Worm (Caenorhabditis elegans) whole organism, L3 larva: ENCODE data around the gene twk-33.

ENCODE experiments used
- R02D3.7 ChIP-seq: fragments of 150-350 bp; optimal IDR thresholded peaks from 2 replicates; lab custom pipeline; 2014; ENCODE audit warnings: missing biosample characterization, missing genetic modification characterization
- ama-1 ChIP-seq: fragments of 150-350 bp; optimal IDR thresholded peaks from 2 replicates; lab custom pipeline; 2018
- ceh-16 ChIP-seq: sonication (generic microtip); optimal IDR thresholded peaks from 2 replicates; lab custom pipeline; 2017; ENCODE audit warnings: missing biosample characterization, missing genetic modification characterization
- ceh-28 ChIP-seq: fragments of 150-350 bp; optimal IDR thresholded peaks from 2 replicates; lab custom pipeline; 2014; ENCODE audit warnings: missing biosample characterization, missing genetic modification reagents, missing genetic modification characterization
- ceh-82 ChIP-seq: fragments of 150-350 bp; optimal IDR thresholded peaks from 2 replicates; lab custom pipeline; 2014; ENCODE audit warnings: missing biosample characterization, missing genetic modification characterization
- ceh-9 ChIP-seq: sonication (generic microtip); optimal IDR thresholded peaks from 2 replicates; lab custom pipeline; 2018; ENCODE audit warnings: missing biosample characterization, missing genetic modification characterization
- daf-12 ChIP-seq: fragments of 150-350 bp; optimal IDR thresholded peaks from 2 replicates; lab custom pipeline; 2014; ENCODE audit warnings: missing biosample characterization, missing genetic modification reagents, missing genetic modification characterization
- egl-27 ChIP-seq: sonication (generic microtip); optimal IDR thresholded peaks from 4 replicates; lab custom pipeline; 2017; ENCODE audit warnings: missing biosample characterization, missing genetic modification reagents, missing genetic modification characterization
- elt-1 ChIP-seq: fragments of 150-350 bp; optimal IDR thresholded peaks from 2 replicates; lab custom pipeline; 2014; ENCODE audit warnings: missing biosample characterization, missing genetic modification characterization
- elt-2 ChIP-seq: sonication (generic microtip); optimal IDR thresholded peaks from 2 replicates; lab custom pipeline; 2016; ENCODE audit warnings: missing genetic modification reagents, mild to moderate bottlenecking, missing genetic modification characterization, missing compliant biosample characterization
- eor-1 ChIP-seq, 2 experiments: fragments of 150-350 bp; optimal IDR thresholded peaks; 2 replicates each; lab custom pipeline; 2014 to 2018; ENCODE audit warnings: missing biosample characterization in 2 of 2, missing genetic modification characterization in 2 of 2
- fkh-2 ChIP-seq: fragments of 150-350 bp; optimal IDR thresholded peaks from 2 replicates; lab custom pipeline; 2014; ENCODE audit warnings: missing biosample characterization, missing genetic modification reagents, missing genetic modification characterization
- fos-1 ChIP-seq: fragments of 150-350 bp; optimal IDR thresholded peaks from 2 replicates; lab custom pipeline; 2014; ENCODE audit warnings: missing biosample characterization, missing genetic modification characterization
- hmg-11 ChIP-seq: sonication (generic microtip); optimal IDR thresholded peaks from 2 replicates; lab custom pipeline; 2016; ENCODE audit warnings: missing genetic modification characterization, missing compliant biosample characterization
- jun-1 ChIP-seq: fragments of 150-350 bp; optimal IDR thresholded peaks from 2 replicates; lab custom pipeline; 2014; ENCODE audit warnings: missing biosample characterization, missing genetic modification reagents, missing genetic modification characterization
- lin-15B ChIP-seq: fragments of 150-350 bp; optimal IDR thresholded peaks from 2 replicates; lab custom pipeline; 2014; ENCODE audit warnings: missing biosample characterization, missing genetic modification characterization
- lin-39 ChIP-seq: fragments of 150-350 bp; optimal IDR thresholded peaks from 2 replicates; lab custom pipeline; 2018; ENCODE audit warnings: missing biosample characterization, missing genetic modification reagents, missing genetic modification characterization
- lsy-12 ChIP-seq: sonication (generic microtip); optimal IDR thresholded peaks from 2 replicates; lab custom pipeline; 2016; ENCODE audit warnings: mild to moderate bottlenecking, missing genetic modification characterization, missing compliant biosample characterization
- mdl-1 ChIP-seq: fragments of 150-350 bp; optimal IDR thresholded peaks from 2 replicates; lab custom pipeline; 2014; ENCODE audit warnings: missing biosample characterization, missing genetic modification characterization
- mml-1 ChIP-seq: fragments of 150-350 bp; sonication (generic microtip); optimal IDR thresholded peaks from 3 replicates; lab custom pipeline; 2014; ENCODE audit warnings: missing biosample characterization, missing genetic modification characterization
- nfya-1 ChIP-seq: sonication (generic microtip); optimal IDR thresholded peaks from 2 replicates; lab custom pipeline; 2017; ENCODE audit warnings: missing genetic modification characterization, mild to moderate bottlenecking, missing compliant biosample characterization, antibody characterized with exemption, moderate library complexity; ENCODE audit not compliant: insufficient read depth
- nhr-11 ChIP-seq: fragments of 150-350 bp; optimal IDR thresholded peaks from 2 replicates; lab custom pipeline; 2014; ENCODE audit warnings: missing biosample characterization, missing genetic modification characterization
- nhr-23 ChIP-seq: fragments of 150-350 bp; optimal IDR thresholded peaks from 2 replicates; lab custom pipeline; 2014; ENCODE audit warnings: missing biosample characterization, missing genetic modification reagents, missing genetic modification characterization
- nhr-237 ChIP-seq: fragments of 150-350 bp; optimal IDR thresholded peaks from 2 replicates; lab custom pipeline; 2014; ENCODE audit warnings: missing biosample characterization, missing genetic modification characterization
- nhr-25 ChIP-seq: sonication (generic microtip); optimal IDR thresholded peaks from 2 replicates; lab custom pipeline; 2017; ENCODE audit warnings: missing biosample characterization, missing genetic modification characterization
- nhr-28 ChIP-seq: fragments of 150-350 bp; optimal IDR thresholded peaks from 2 replicates; lab custom pipeline; 2014; ENCODE audit warnings: missing biosample characterization, missing genetic modification characterization
- nhr-67 ChIP-seq: fragments of 150-350 bp; optimal IDR thresholded peaks from 2 replicates; lab custom pipeline; 2014; ENCODE audit warnings: missing biosample characterization, missing genetic modification characterization
- nhr-77 ChIP-seq: fragments of 150-350 bp; optimal IDR thresholded peaks from 2 replicates; lab custom pipeline; 2014; ENCODE audit warnings: missing biosample characterization, missing genetic modification characterization
- pqm-1 ChIP-seq: fragments of 150-350 bp; optimal IDR thresholded peaks from 2 replicates; lab custom pipeline; 2017; ENCODE audit warnings: missing biosample characterization, missing genetic modification characterization, inconsistent platforms
- sea-2 ChIP-seq: fragments of 150-350 bp; sonication (generic microtip); optimal IDR thresholded peaks from 4 replicates; lab custom pipeline; 2014; ENCODE audit warnings: missing biosample characterization, missing genetic modification reagents, missing genetic modification characterization
- snpc-4 ChIP-seq: fragments of 150-350 bp; optimal IDR thresholded peaks from 2 replicates; lab custom pipeline; 2014; ENCODE audit warnings: missing biosample characterization, missing genetic modification characterization
- tbx-2 ChIP-seq: sonication (generic microtip); optimal IDR thresholded peaks from 2 replicates; lab custom pipeline; 2016; ENCODE audit warnings: mild to moderate bottlenecking, missing genetic modification characterization, missing compliant biosample characterization
- zag-1 ChIP-seq: fragments of 150-350 bp; optimal IDR thresholded peaks from 2 replicates; lab custom pipeline; 2014; ENCODE audit warnings: missing biosample characterization, missing genetic modification characterization
- ztf-11 ChIP-seq: fragments of 150-350 bp; optimal IDR thresholded peaks from 2 replicates; lab custom pipeline; 2014; ENCODE audit warnings: missing biosample characterization, missing genetic modification characterization
- ztf-4 ChIP-seq: fragments of 150-350 bp; optimal IDR thresholded peaks from 2 replicates; lab custom pipeline; 2014; ENCODE audit warnings: missing biosample characterization, missing genetic modification characterization

The twk-33 gene

ce11 chrV:17683290-17683689 lies 30.9 kb downstream of the twk-33 start:
- TF ChIP-seq nfya-1 (tag; lab: Kevin White, UChicago) (no peak), ztf-11 (tag; lab: Kevin White, UChicago) (no peak), ceh-9 (tag; lab: Kevin White, UChicago) (no peak)

ce11 chrV:17676553-17676952 lies 37.6 kb downstream of the twk-33 start, which contains the start of gene str-92:
Gene str-92, minus strand, starts transcription at chrV:17676653.
- TF ChIP-seq nhr-67 (tag; lab: Kevin White, UChicago) = no peak
- TF ChIP-seq mdl-1 (tag; lab: Kevin White, UChicago) = no peak
- no peak for TF ChIP-seq egl-27 (tag; lab: Kevin White, UChicago)
- TF ChIP-seq nhr-28 (tag; lab: Kevin White, UChicago) = no peak
- no peak for TF ChIP-seq lsy-12 (tag; lab: Kevin White, UChicago)
- no peak for TF ChIP-seq ceh-28
- no peak for TF ChIP-seq ceh-16 (tag; lab: Kevin White, UChicago)
- no peak for TF ChIP-seq pqm-1 (tag; lab: Kevin White, UChicago)
- TF ChIP-seq ztf-4 (tag; lab: Kevin White, UChicago) = no peak
- no peak for TF ChIP-seq tbx-2 (tag; lab: Kevin White, UChicago)
- no peak for TF ChIP-seq eor-1 (tag; optimal IDR thresholded peaks at IDR 0.05; lab: Kevin White, UChicago)
- no peak for TF ChIP-seq ceh-82 (tag; lab: Kevin White, UChicago)
- TF ChIP-seq nfya-1 (tag; lab: Kevin White, UChicago) = no peak
- TF ChIP-seq daf-12 (tag; lab: Kevin White, UChicago) = no peak
- TF ChIP-seq sea-2 (GFP tag; lab: Kevin White, UChicago) = no peak
- TF ChIP-seq nhr-237 (tag; lab: Kevin White, UChicago) = no peak
- TF ChIP-seq fkh-2 = no peak
- TF ChIP-seq mml-1 (tag; lab: Kevin White, UChicago) = no peak
- TF ChIP-seq ceh-9 (tag; lab: Kevin White, UChicago) = no peak
- TF ChIP-seq lin-39 = no peak
- TF ChIP-seq, all 47 proteins: peak for 0

ce11 chrV:17673343-17673742 lies 40.8 kb downstream of the twk-33 start, which contains the start of gene str-93:
Gene str-93, minus strand, starts transcription at chrV:17673443.
- TF ChIP-seq tbx-2 (tag; lab: Kevin White, UChicago) (no peak), pqm-1 (tag; lab: Kevin White, UChicago) (no peak), eor-1 (tag; optimal IDR thresholded peaks at IDR 0.05; lab: Kevin White, UChicago) (no peak), nhr-25 (tag; lab: Kevin White, UChicago) (no peak), elt-2 (tag; lab: Kevin White, UChicago) (no peak), nhr-67 (tag; lab: Kevin White, UChicago) (no peak), sea-2 (GFP tag; lab: Kevin White, UChicago) (no peak)

- TF ChIP-seq nhr-25 (tag; lab: Kevin White, UChicago) = no peak
- no peak for TF ChIP-seq nhr-67 (tag; lab: Kevin White, UChicago)
- no peak for TF ChIP-seq jun-1 (tag; lab: Kevin White, UChicago)
- no peak for TF ChIP-seq nhr-23 (tag; lab: Kevin White, UChicago)
- TF ChIP-seq nhr-11 (tag; lab: Kevin White, UChicago) = no peak
- no peak for TF ChIP-seq sea-2 (GFP tag; lab: Kevin White, UChicago)
- no peak for TF ChIP-seq daf-12 (tag; lab: Kevin White, UChicago)
- no peak for TF ChIP-seq eor-1 (tag; optimal IDR thresholded peaks at IDR 0.05; lab: Kevin White, UChicago)
- no peak for TF ChIP-seq fkh-2
- no peak for TF ChIP-seq ama-1 (lab: Kevin White, UChicago)
- no peak for TF ChIP-seq R02D3.7 (tag; lab: Kevin White, UChicago)
- TF ChIP-seq tbx-2 (tag; lab: Kevin White, UChicago) = no peak
- no peak for TF ChIP-seq snpc-4
- no peak for TF ChIP-seq ceh-16 (tag; lab: Kevin White, UChicago)
- TF ChIP-seq, all 47 proteins: peak for 0
These were observed 45.6 kb downstream of the twk-33 start, which contains the start of gene str-89 for ce11 chrV:17668531-17668930. Gene str-89, plus strand, starts transcription at chrV:17668831.

- no peak for TF ChIP-seq ceh-82 (tag; lab: Kevin White, UChicago)
- no peak for TF ChIP-seq pqm-1 (tag; lab: Kevin White, UChicago)
- no peak for TF ChIP-seq nhr-77 (tag; lab: Kevin White, UChicago)
- TF ChIP-seq fkh-2 = no peak
- TF ChIP-seq lin-15B (tag; lab: Kevin White, UChicago) = no peak
- no peak for TF ChIP-seq lsy-12 (tag; lab: Kevin White, UChicago)
- no peak for TF ChIP-seq zag-1 (tag; lab: Kevin White, UChicago)
- TF ChIP-seq ceh-16 (tag; lab: Kevin White, UChicago) = no peak
- no peak for TF ChIP-seq R02D3.7 (tag; lab: Kevin White, UChicago)
- TF ChIP-seq elt-1 (tag; lab: Kevin White, UChicago) = no peak
- TF ChIP-seq tbx-2 (tag; lab: Kevin White, UChicago) = no peak
- no peak for TF ChIP-seq fos-1 (tag; lab: Kevin White, UChicago)
- TF ChIP-seq mdl-1 (tag; lab: Kevin White, UChicago) = no peak
- TF ChIP-seq egl-27 (tag; lab: Kevin White, UChicago) = no peak
- no peak for TF ChIP-seq hmg-11
- no peak for TF ChIP-seq nhr-11 (tag; lab: Kevin White, UChicago)
- no peak for TF ChIP-seq nhr-28 (tag; lab: Kevin White, UChicago)
- TF ChIP-seq mml-1 (tag; lab: Kevin White, UChicago) = no peak
These were observed 46.5 kb downstream of the twk-33 start, which contains the start of gene F59A1.12 for ce11 chrV:17667676-17668075. Gene F59A1.12, minus strand, starts transcription at chrV:17667776.
